Fruit fly (Drosophila melanogaster) whole organism, embryonic: Measurements from ENCODE around the gene CG11679.
A peak's percentile ranks its signal among the peaks of the same experiment; 100 is the strongest.

Experiments
- Blimp-1 ChIP-seq: fragments of 200-800 bp; sonication (Bioruptor generic); optimal IDR thresholded peaks from 3 replicates; lab custom pipeline; 2018; ENCODE audit warnings: missing biosample characterization, missing genetic modification characterization, mild to moderate bottlenecking, moderate library complexity, missing genetic modification reagents
- CG10267 ChIP-seq: fragments of 200-800 bp; sonication (Bioruptor generic); optimal IDR thresholded peaks from 2 replicates; lab custom pipeline; 2018; ENCODE audit warnings: missing biosample characterization, mild to moderate bottlenecking, missing genetic modification characterization, moderate library complexity
- CG10565 ChIP-seq: fragments of 200-800 bp; sonication (Bioruptor generic); optimal IDR thresholded peaks from 3 replicates; lab custom pipeline; 2016; ENCODE audit warnings: missing biosample characterization, mild to moderate bottlenecking, missing genetic modification characterization
- CG11696 ChIP-seq: fragments of 200-800 bp; sonication (Bioruptor generic); IDR thresholded peaks from 2 replicates; pipeline ENCODE4 v1.3.6; 2022; ENCODE audit warnings: missing biosample characterization, missing genetic modification characterization
- CG12155 ChIP-seq: fragments of 200-800 bp; sonication (Bioruptor generic); optimal IDR thresholded peaks from 3 replicates; lab custom pipeline; 2016; ENCODE audit warnings: missing biosample characterization, missing genetic modification characterization
- CG14667 ChIP-seq: fragments of 200-800 bp; sonication (Bioruptor generic); IDR thresholded peaks from 2 replicates; pipeline ENCODE4 v1.3.6; 2022; ENCODE audit warnings: missing biosample characterization, missing genetic modification characterization
- CG15479 ChIP-seq: fragments of 200-800 bp; sonication (Bioruptor generic); optimal IDR thresholded peaks from 3 replicates; lab custom pipeline; 2019; ENCODE audit warnings: missing biosample characterization, mild to moderate bottlenecking, missing genetic modification characterization, moderate library complexity
- CG1602 ChIP-seq: fragments of 200-800 bp; sonication (Bioruptor generic); optimal IDR thresholded peaks from 3 replicates; lab custom pipeline; 2016; ENCODE audit warnings: missing biosample characterization, missing genetic modification characterization
- CG16813 ChIP-seq: fragments of 200-800 bp; sonication (Bioruptor generic); IDR thresholded peaks from 3 replicates; pipeline ENCODE4 v1.3.6; 2022; ENCODE audit warnings: missing biosample characterization, missing genetic modification characterization; ENCODE audit not compliant: partially characterized antibody
- CG16863 ChIP-seq: fragments of 200-800 bp; sonication (Bioruptor generic); optimal IDR thresholded peaks from 3 replicates; lab custom pipeline; 2016; ENCODE audit warnings: missing biosample characterization, missing genetic modification characterization
- CG1792 ChIP-seq: fragments of 200-800 bp; sonication (Bioruptor generic); optimal IDR thresholded peaks from 2 replicates; lab custom pipeline; 2016; ENCODE audit warnings: missing biosample characterization, missing genetic modification characterization
- CG31224 ChIP-seq: fragments of 200-800 bp; sonication (Bioruptor generic); IDR thresholded peaks from 2 replicates; pipeline ENCODE4 v1.3.6; 2022; ENCODE audit warnings: missing biosample characterization, missing genetic modification characterization
- CG32767 ChIP-seq: fragments of 200-800 bp; sonication (Bioruptor generic); IDR thresholded peaks from 2 replicates; pipeline ENCODE4 v1.3.6; 2022; ENCODE audit warnings: missing biosample characterization, missing genetic modification characterization
- CG3838 ChIP-seq: fragments of 200-800 bp; sonication (Bioruptor generic); optimal IDR thresholded peaks from 3 replicates; lab custom pipeline; 2016; ENCODE audit warnings: missing biosample characterization, missing genetic modification characterization
- CG7271 ChIP-seq: fragments of 200-800 bp; sonication (Bioruptor generic); optimal IDR thresholded peaks from 2 replicates; lab custom pipeline; 2018; ENCODE audit warnings: missing biosample characterization, mild to moderate bottlenecking, missing genetic modification characterization, moderate library complexity
- CG7786 ChIP-seq: fragments of 200-800 bp; sonication (Bioruptor generic); optimal IDR thresholded peaks from 2 replicates; lab custom pipeline; 2016; ENCODE audit warnings: missing biosample characterization, missing genetic modification characterization
- CG7987 ChIP-seq: fragments of 200-800 bp; sonication (Bioruptor generic); optimal IDR thresholded peaks from 2 replicates; lab custom pipeline; 2018; ENCODE audit warnings: missing biosample characterization, mild to moderate bottlenecking, missing genetic modification characterization, moderate library complexity
- CG8290 ChIP-seq, 3 experiments: fragments of 200-800 bp; sonication (Bioruptor generic); optimal IDR thresholded peaks; 2 replicates each; lab custom pipeline; 2016 to 2019; ENCODE audit warnings: missing biosample characterization in 3 of 3, missing genetic modification characterization in 3 of 3, mild to moderate bottlenecking in 2 of 3, moderate library complexity in 1 of 3
- Chrac-16 ChIP-seq: fragments of 200-800 bp; sonication (Bioruptor generic); optimal IDR thresholded peaks from 3 replicates; lab custom pipeline; 2016; ENCODE audit warnings: missing biosample characterization, missing genetic modification characterization
- Dp ChIP-seq: fragments of 200-800 bp; sonication (Bioruptor generic); optimal IDR thresholded peaks from 2 replicates; lab custom pipeline; 2018; ENCODE audit warnings: missing biosample characterization, mild to moderate bottlenecking, missing genetic modification characterization, moderate library complexity
- Ets65A ChIP-seq: fragments of 200-800 bp; sonication (Bioruptor generic); peaks from one replicate; lab custom pipeline; 2016; ENCODE audit warnings: missing biosample characterization, missing genetic modification characterization
- Ets97D ChIP-seq: fragments of 200-800 bp; sonication (Bioruptor generic); optimal IDR thresholded peaks from 3 replicates; lab custom pipeline; 2016; ENCODE audit warnings: missing biosample characterization, missing genetic modification characterization
- HmgZ ChIP-seq: fragments of 200-800 bp; sonication (Bioruptor generic); optimal IDR thresholded peaks from 2 replicates; lab custom pipeline; 2018; ENCODE audit warnings: missing biosample characterization, mild to moderate bottlenecking, missing genetic modification characterization
- Hr51 ChIP-seq, 2 experiments: fragments of 200-800 bp; sonication (Bioruptor generic); optimal IDR thresholded peaks; 2 replicates in 1 of 2; 3 replicates in 1 of 2; lab custom pipeline; 2016 to 2018; ENCODE audit warnings: missing biosample characterization in 2 of 2, missing genetic modification characterization in 2 of 2, mild to moderate bottlenecking in 1 of 2, moderate library complexity in 1 of 2
- Kr ChIP-seq: fragments of 200-800 bp; sonication (Bioruptor generic); optimal IDR thresholded peaks from 2 replicates; lab custom pipeline; 2017; ENCODE audit warnings: missing biosample characterization, mild to moderate bottlenecking, missing genetic modification characterization
- MBD-R2 ChIP-seq: fragments of 200-800 bp; sonication (Bioruptor generic); IDR thresholded peaks from 2 replicates; pipeline ENCODE4 v1.3.6; 2022; ENCODE audit warnings: missing biosample characterization, missing genetic modification characterization
- Max ChIP-seq: fragments of 200-800 bp; sonication (Bioruptor generic); optimal IDR thresholded peaks from 2 replicates; lab custom pipeline; 2016; ENCODE audit warnings: missing biosample characterization, mild to moderate bottlenecking, missing genetic modification characterization
- Myb ChIP-seq: fragments of 200-800 bp; sonication (Bioruptor generic); optimal IDR thresholded peaks from 2 replicates; lab custom pipeline; 2016; ENCODE audit warnings: missing biosample characterization, missing genetic modification characterization
- NC2β ChIP-seq: fragments of 200-800 bp; sonication (Bioruptor generic); optimal IDR thresholded peaks from 2 replicates; lab custom pipeline; 2016; ENCODE audit warnings: missing biosample characterization, missing genetic modification characterization
- Sox102F ChIP-seq: fragments of 200-800 bp; sonication (Bioruptor generic); optimal IDR thresholded peaks from 2 replicates; lab custom pipeline; 2018; ENCODE audit warnings: missing biosample characterization, mild to moderate bottlenecking, missing genetic modification characterization, moderate library complexity
- Trl ChIP-seq, 3 experiments: fragments of >200 bp in 2 of 3; fragments of 200-800 bp in 1 of 3; sonication (Bioruptor generic) in 1 of 3; optimal IDR thresholded peaks; 2 replicates in 1 of 3; 3 replicates in 2 of 3; lab custom pipeline; 2016 to 2017; ENCODE audit warnings: missing biosample characterization in 1 of 3, missing genetic modification characterization in 1 of 3
- YL-1 ChIP-seq: fragments of 200-800 bp; sonication (Bioruptor generic); optimal IDR thresholded peaks from 3 replicates; lab custom pipeline; 2017; ENCODE audit warnings: missing biosample characterization, mild to moderate bottlenecking, missing genetic modification characterization
- bcd ChIP-seq: fragments of 200-800 bp; sonication (Bioruptor generic); optimal IDR thresholded peaks from 2 replicates; lab custom pipeline; 2017; ENCODE audit warnings: missing biosample characterization, mild to moderate bottlenecking, missing genetic modification characterization
- ci ChIP-seq: fragments of 200-800 bp; sonication (Bioruptor generic); IDR thresholded peaks from 3 replicates; pipeline ENCODE4 v1.3.6; 2022; ENCODE audit warnings: missing biosample characterization, missing genetic modification characterization
- dm ChIP-seq: fragments of 200-800 bp; sonication (Bioruptor generic); optimal IDR thresholded peaks from 3 replicates; lab custom pipeline; 2016; ENCODE audit warnings: missing biosample characterization, missing genetic modification characterization
- emc ChIP-seq: fragments of 200-800 bp; sonication (Bioruptor generic); optimal IDR thresholded peaks from 2 replicates; lab custom pipeline; 2016; ENCODE audit warnings: missing biosample characterization, missing genetic modification characterization
- exex ChIP-seq: fragments of 200-800 bp; sonication (Bioruptor generic); optimal IDR thresholded peaks from 4 replicates; lab custom pipeline; 2018; ENCODE audit warnings: missing biosample characterization, mild to moderate bottlenecking, missing genetic modification characterization, moderate library complexity
- gcm ChIP-seq: fragments of 200-800 bp; sonication (Bioruptor generic); optimal IDR thresholded peaks from 2 replicates; lab custom pipeline; 2019; ENCODE audit warnings: missing biosample characterization, mild to moderate bottlenecking, missing genetic modification characterization, moderate library complexity
- ken ChIP-seq: fragments of 200-800 bp; sonication (Bioruptor generic); IDR thresholded peaks from 3 replicates; pipeline ENCODE4 v1.3.6; 2022; ENCODE audit warnings: missing biosample characterization, missing genetic modification characterization
- knrl ChIP-seq: fragments of 200-800 bp; sonication (Bioruptor generic); IDR thresholded peaks from 3 replicates; pipeline ENCODE4 v1.3.6; 2022; ENCODE audit warnings: missing biosample characterization, missing genetic modification characterization; ENCODE audit not compliant: partially characterized antibody
- nau ChIP-seq: fragments of 200-800 bp; sonication (Bioruptor generic); optimal IDR thresholded peaks from 3 replicates; lab custom pipeline; 2017; ENCODE audit warnings: missing biosample characterization, mild to moderate bottlenecking, missing genetic modification characterization, missing genetic modification reagents
- pho ChIP-seq: fragments of 200-800 bp; sonication (Bioruptor generic); optimal IDR thresholded peaks from 2 replicates; lab custom pipeline; 2016; ENCODE audit warnings: missing biosample characterization, missing genetic modification characterization
- pros ChIP-seq: fragments of 200-800 bp; sonication (Bioruptor generic); optimal IDR thresholded peaks from 3 replicates; lab custom pipeline; 2019; ENCODE audit warnings: missing biosample characterization, mild to moderate bottlenecking, missing genetic modification characterization, moderate library complexity
- sisA ChIP-seq: fragments of 200-800 bp; sonication (Bioruptor generic); IDR thresholded peaks from 2 replicates; pipeline ENCODE4 v1.3.6; 2022; ENCODE audit warnings: missing biosample characterization, missing genetic modification characterization
- stwl ChIP-seq: fragments of 200-800 bp; sonication (Bioruptor generic); optimal IDR thresholded peaks from 3 replicates; lab custom pipeline; 2018; ENCODE audit warnings: missing biosample characterization, mild to moderate bottlenecking, missing genetic modification characterization, moderate library complexity
- tup ChIP-seq: fragments of 200-800 bp; sonication (Bioruptor generic); optimal IDR thresholded peaks from 2 replicates; lab custom pipeline; 2016; ENCODE audit warnings: missing biosample characterization, mild to moderate bottlenecking, missing genetic modification characterization, moderate library complexity
- wek ChIP-seq: fragments of 200-800 bp; sonication (Bioruptor generic); optimal IDR thresholded peaks from 3 replicates; lab custom pipeline; 2018; ENCODE audit warnings: missing biosample characterization, mild to moderate bottlenecking, missing genetic modification characterization, moderate library complexity

CG11679 gene

DNA sequence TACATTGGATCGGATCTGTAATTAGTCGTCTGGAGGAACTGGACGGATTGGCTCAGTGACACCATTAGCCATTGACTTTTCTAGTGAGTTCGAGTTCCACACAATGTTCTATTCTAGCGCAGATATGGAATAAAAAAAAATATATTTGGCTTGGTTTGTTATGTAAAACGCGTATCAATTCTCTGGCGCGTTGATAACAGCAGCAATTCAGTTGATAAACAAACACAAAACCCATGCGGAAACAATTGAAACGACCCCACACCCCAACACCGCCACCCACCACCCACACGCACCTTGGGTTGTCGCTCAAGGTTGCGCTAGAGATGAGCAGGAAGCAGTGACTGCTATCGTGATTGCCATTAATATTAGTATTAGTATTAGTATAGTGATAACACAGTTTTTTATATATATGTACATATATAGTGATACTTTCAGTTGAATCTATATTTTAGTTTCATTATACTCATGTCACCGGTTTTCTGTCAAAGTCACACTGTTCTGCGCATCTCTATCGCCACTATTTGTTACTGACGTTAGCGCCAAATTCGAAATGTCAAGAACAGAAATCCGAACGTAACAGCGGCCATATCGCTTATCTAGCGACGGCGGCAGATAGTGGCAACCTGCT, 41.1 kb downstream of the CG11679 start (continued):
- no peak for TF ChIP-seq Ets97D (GFP tag; lab: Kevin White, UChicago)
- peak; percentile 89 for TF ChIP-seq exex
- no peak for TF ChIP-seq CG16863 (GFP tag; lab: Kevin White, UChicago)
- peak; percentile 85 for TF ChIP-seq gcm
- TF ChIP-seq emc (GFP tag; lab: Kevin White, UChicago): no peak
- TF ChIP-seq knrl (GFP tag; lab: Robert Waterston, UW): peak; percentile 41; the same call in 2 of the 3 replicates
- TF ChIP-seq CG3838 (GFP tag; lab: Kevin White, UChicago): peak; percentile 47
- peak; percentile 86 for TF ChIP-seq CG8290 (GFP tag; optimal IDR thresholded peaks at IDR 0.05; lab: Kevin White, UChicago)
- peak in 1 of 2 experiments; percentile 82 for TF ChIP-seq CG8290 (tag; optimal IDR thresholded peaks at IDR 0.05; lab: Kevin White, UChicago)
- peak; percentile 6 for TF ChIP-seq stwl (tag; lab: Kevin White, UChicago)
- TF ChIP-seq Myb (GFP tag; lab: Kevin White, UChicago): no peak
- peak; percentile 89 for TF ChIP-seq CG14667 (GFP tag; lab: Robert Waterston, UW)
- TF ChIP-seq CG10565: peak; percentile 43
- peak; percentile 94 for TF ChIP-seq HmgZ (tag; lab: Kevin White, UChicago)
- peak; percentile 87 for TF ChIP-seq Blimp-1
- peak; percentile 84 for TF ChIP-seq CG32767 (GFP tag; lab: Robert Waterston, UW)
- TF ChIP-seq dm (GFP tag; lab: Kevin White, UChicago): no peak
- peak; percentile 91 for TF ChIP-seq Sox102F (GFP tag; lab: Kevin White, UChicago)
- TF ChIP-seq ci (GFP tag; lab: Robert Waterston, UW): peak; percentile 88
- TF ChIP-seq CG10267 (tag; lab: Kevin White, UChicago): peak; percentile 86
- peak; percentile 88 for TF ChIP-seq Chrac-16 (GFP tag; lab: Kevin White, UChicago)
- TF ChIP-seq CG7987 (GFP tag; lab: Kevin White, UChicago): peak; percentile 83
- peak; percentile 90 for TF ChIP-seq CG31224 (GFP tag; lab: Robert Waterston, UW)
- peak; percentile 90 for TF ChIP-seq CG12155 (GFP tag; lab: Kevin White, UChicago)
- peak; percentile 73 for TF ChIP-seq CG11696 (GFP tag; lab: Robert Waterston, UW)

DNA sequence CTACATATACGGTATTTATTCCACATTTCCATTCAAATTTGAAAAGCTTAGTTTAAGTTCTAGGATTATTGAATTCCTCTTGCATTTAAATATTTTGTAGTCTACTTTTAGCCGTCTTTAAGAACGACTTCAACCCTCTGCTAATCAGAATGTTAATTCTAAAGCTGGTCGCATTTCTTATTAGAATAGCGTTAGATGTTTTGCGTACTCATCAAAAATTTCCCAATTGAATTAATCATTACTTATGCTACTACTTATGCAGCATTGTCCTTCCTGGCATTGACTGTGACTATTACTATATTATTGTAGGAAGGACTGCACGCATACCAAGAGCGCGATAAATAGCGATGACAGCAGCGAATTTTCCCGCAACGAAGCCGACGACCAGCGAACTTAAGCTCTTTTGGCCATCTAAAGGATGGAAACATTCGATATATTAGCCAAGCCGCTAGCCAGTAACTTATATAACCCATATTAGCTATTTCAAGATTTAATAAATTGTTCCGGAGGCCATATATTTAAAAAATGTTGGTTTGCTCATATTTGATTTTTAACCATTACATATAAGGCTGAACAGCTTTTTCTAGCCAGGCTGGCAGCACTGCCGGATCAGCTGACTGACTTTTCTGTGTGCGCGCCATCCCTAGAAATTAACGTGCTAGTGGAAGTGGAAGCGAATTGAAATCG, 41.8 kb downstream of the CG11679 start, which contains the start of gene CG8128:
TSS of gene CG8128 (plus strand) at position 641 of the 687 bp plus-strand sequence.
- TF ChIP-seq CG1602 (GFP tag; lab: Kevin White, UChicago) (no peak), pros (GFP tag; lab: Kevin White, UChicago) (no peak), Trl (optimal IDR thresholded peaks at IDR 0.05; lab: Kevin White, UChicago) (no peak), Trl (GFP tag; optimal IDR thresholded peaks at IDR 0.05; lab: Kevin White, UChicago) (no peak), bcd (GFP tag; lab: Kevin White, UChicago) (no peak), Kr (no peak), MBD-R2 (GFP tag; lab: Robert Waterston, UW) (no peak; the same call in 1 of the 2 replicates), CG7786 (GFP tag; lab: Kevin White, UChicago) (no peak), CG7271 (tag; lab: Kevin White, UChicago) (no peak), CG16813 (no peak), Ets65A (GFP tag; lab: Kevin White, UChicago) (peak; percentile 56), sisA (GFP tag; lab: Robert Waterston, UW) (0 out of 2 replicates have a peak, but pooled peaks have one; percentile 9), Max (GFP tag; lab: Kevin White, UChicago) (no peak), nau (no peak), NC2β (GFP tag; lab: Kevin White, UChicago) (no peak), CG8290 (GFP tag; optimal IDR thresholded peaks at IDR 0.05; lab: Kevin White, UChicago) (no peak), CG8290 (tag; optimal IDR thresholded peaks at IDR 0.05; lab: Kevin White, UChicago) (peak in 1 of 2 experiments; percentile 56), tup (GFP tag; lab: Kevin White, UChicago) (no peak), Hr51 (GFP tag; optimal IDR thresholded peaks at IDR 0.05; lab: Kevin White, UChicago) (no peak), Dp (GFP tag; lab: Kevin White, UChicago) (no peak), CG1792 (no peak), CG15479 (peak; percentile 54), wek (GFP tag; lab: Kevin White, UChicago) (no peak), pho (GFP tag; lab: Kevin White, UChicago) (no peak), YL-1 (GFP tag; lab: Kevin White, UChicago) (no peak), ken (GFP tag; lab: Robert Waterston, UW) (no peak)
